Worm (Caenorhabditis elegans) whole organism, L3 larva: ENCODE results near the gene hmgs-1.
"Not testable (repeated sequence)": the region's sequence is repeated elsewhere in the genome, so short reads cannot be mapped to it uniquely, and the experiment has no call there.

Experiments used
- ZK546.5 ChIP-seq: sonication (generic microtip); optimal IDR thresholded peaks from 2 replicates; lab custom pipeline; 2017; ENCODE audit warnings: missing biosample characterization, missing genetic modification characterization
- hmg-11 ChIP-seq: sonication (generic microtip); optimal IDR thresholded peaks from 2 replicates; lab custom pipeline; 2016; ENCODE audit warnings: missing genetic modification characterization, missing compliant biosample characterization
- nfya-1 ChIP-seq: sonication (generic microtip); optimal IDR thresholded peaks from 2 replicates; lab custom pipeline; 2017; ENCODE audit warnings: missing genetic modification characterization, mild to moderate bottlenecking, missing compliant biosample characterization, antibody characterized with exemption, moderate library complexity; ENCODE audit not compliant: insufficient read depth
- nhr-237 ChIP-seq: fragments of 150-350 bp; optimal IDR thresholded peaks from 2 replicates; lab custom pipeline; 2014; ENCODE audit warnings: missing biosample characterization, missing genetic modification characterization
- nhr-28 ChIP-seq: fragments of 150-350 bp; optimal IDR thresholded peaks from 2 replicates; lab custom pipeline; 2014; ENCODE audit warnings: missing biosample characterization, missing genetic modification characterization
- ztf-11 ChIP-seq: fragments of 150-350 bp; optimal IDR thresholded peaks from 2 replicates; lab custom pipeline; 2014; ENCODE audit warnings: missing biosample characterization, missing genetic modification characterization

ce11 chrV:5640072-5640471 lies 44.3 kb downstream of the hmgs-1 start:
- TF ChIP-seq hmg-11, ZK546.5, nfya-1, nhr-237, nhr-28, ztf-11 (tag; lab: Kevin White, UChicago): not testable (repeated sequence)
